Fruit fly (Drosophila melanogaster): ENCODE results near the gene Tango4.
A peak's percentile ranks its signal among the peaks of the same experiment; 100 is the strongest.

DNA sequence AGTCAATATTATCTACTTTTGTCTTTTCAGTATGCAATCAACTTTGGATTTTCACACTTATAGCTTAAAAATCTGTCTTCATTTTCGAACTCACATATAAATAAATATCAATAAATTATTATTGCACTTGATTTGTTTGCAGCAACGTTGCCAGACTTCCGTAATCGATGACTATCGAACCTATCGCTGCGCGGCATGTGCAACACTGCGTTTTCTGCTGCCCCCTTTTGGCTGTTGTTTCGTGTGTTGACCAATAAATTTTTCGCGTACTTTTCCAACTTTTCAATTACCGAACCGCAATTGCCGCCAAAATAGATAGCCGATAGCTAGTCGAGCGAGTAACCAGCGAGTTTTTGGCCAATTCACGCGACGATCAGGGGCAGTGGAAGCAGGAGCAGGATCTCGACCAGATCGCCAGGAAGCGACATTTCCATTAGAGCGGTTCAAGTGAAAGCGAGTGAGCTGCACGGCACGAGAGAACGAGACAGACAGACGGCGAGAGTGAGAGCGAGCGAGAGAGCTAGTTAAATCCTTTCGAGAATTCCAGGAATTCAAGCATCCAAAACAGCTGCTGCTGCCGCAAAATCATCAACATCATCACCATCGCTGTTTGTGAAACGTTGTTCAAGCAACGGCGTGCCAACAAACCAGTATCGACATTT, 2.3 kb upstream of the Tango4 start, which contains the start of gene Lsm12a:
- TF ChIP-seq psq (optimal IDR thresholded peaks at IDR 0.05) (no peak), pan (optimal IDR thresholded peaks at IDR 0.05) (no peak), Dll (optimal IDR thresholded peaks at IDR 0.05) (no peak), usp (GFP tag; optimal IDR thresholded peaks at IDR 0.05) (no peak), CG8478 (optimal IDR thresholded peaks at IDR 0.05) (peak; percentile 13)

Measured in whole organism.